Worm (Caenorhabditis elegans) whole organism, L1 larva: Measurements from ENCODE around the gene let-4.

Experiments
- C16A3.4 ChIP-seq: fragments of 150-350 bp; optimal IDR thresholded peaks from 2 replicates; lab custom pipeline; 2014; ENCODE audit warnings: missing biosample characterization, missing genetic modification characterization
- Y116A8C.19 ChIP-seq: sonication (generic microtip); optimal IDR thresholded peaks from 2 replicates; lab custom pipeline; 2016; ENCODE audit warnings: missing compliant biosample characterization, missing genetic modification characterization, borderline replicate concordance
- aha-1 ChIP-seq: fragments of 150-350 bp; optimal IDR thresholded peaks from 2 replicates; lab custom pipeline; 2014; ENCODE audit warnings: missing biosample characterization, missing genetic modification characterization
- alr-1 ChIP-seq: fragments of 200-800 bp; sonication (Bioruptor generic); optimal IDR thresholded peaks from 2 replicates; lab custom pipeline; 2018; ENCODE audit warnings: borderline replicate concordance, mild to moderate bottlenecking, missing genetic modification characterization, missing compliant biosample characterization
- ama-1 ChIP-seq: fragments of 150-350 bp; optimal IDR thresholded peaks from 2 replicates; lab custom pipeline; 2014
- blmp-1 ChIP-seq: fragments of 150-350 bp; optimal IDR thresholded peaks from 2 replicates; lab custom pipeline; 2014; ENCODE audit warnings: missing biosample characterization, missing genetic modification characterization
- ceh-8 ChIP-seq: fragments of 200-800 bp; sonication (Bioruptor generic); optimal IDR thresholded peaks from 2 replicates; lab custom pipeline; 2018; ENCODE audit warnings: mild to moderate bottlenecking, missing genetic modification characterization, moderate library complexity, missing compliant biosample characterization
- ceh-82 ChIP-seq, 3 experiments: fragments of 150-350 bp in 1 of 3; sonication (generic microtip) in 2 of 3; optimal IDR thresholded peaks; 2 replicates each; lab custom pipeline; 2014 to 2017; ENCODE audit warnings: missing biosample characterization in 3 of 3, missing genetic modification characterization in 3 of 3
- dpl-1 ChIP-seq, 3 experiments: fragments of 150-350 bp in 2 of 3; sonication (generic microtip) in 1 of 3; optimal IDR thresholded peaks; 2 replicates each; lab custom pipeline; 2014 to 2017; ENCODE audit warnings: missing biosample characterization in 3 of 3, missing genetic modification characterization in 3 of 3, missing genetic modification reagents in 3 of 3
- dsc-1 ChIP-seq: sonication (generic microtip); optimal IDR thresholded peaks from 2 replicates; lab custom pipeline; 2016; ENCODE audit warnings: mild to moderate bottlenecking, missing genetic modification characterization, missing compliant biosample characterization
- efl-1 ChIP-seq, 4 experiments: fragments of 150-350 bp; optimal IDR thresholded peaks in 3 of 4; peaks in 1 of 4; 1 replicate in 1 of 4; 2 replicates in 3 of 4; lab custom pipeline; 2014; ENCODE audit warnings: missing biosample characterization in 2 of 4, missing genetic modification characterization in 2 of 4, missing genetic modification reagents in 2 of 4
- efl-3 ChIP-seq: fragments of 200-800 bp; sonication (Bioruptor generic); optimal IDR thresholded peaks from 2 replicates; lab custom pipeline; 2018; ENCODE audit warnings: mild to moderate bottlenecking, missing genetic modification characterization, missing compliant biosample characterization
- egl-13 ChIP-seq: sonication (generic microtip); optimal IDR thresholded peaks from 2 replicates; lab custom pipeline; 2016; ENCODE audit warnings: missing genotype, missing genetic modification reagents, missing genetic modification characterization, missing compliant biosample characterization
- elt-3 ChIP-seq, 6 experiments: fragments of 150-350 bp in 1 of 6; sonication (generic microtip); optimal IDR thresholded peaks; 2 replicates each; lab custom pipeline; 2017 to 2018; ENCODE audit warnings: missing biosample characterization in 6 of 6, missing genetic modification characterization in 6 of 6, inconsistent platforms in 1 of 6
- fkh-4 ChIP-seq: sonication (generic microtip); optimal IDR thresholded peaks from 2 replicates; lab custom pipeline; 2016; ENCODE audit warnings: missing compliant biosample characterization, missing genetic modification characterization, borderline replicate concordance
- fkh-8 ChIP-seq: sonication (generic microtip); optimal IDR thresholded peaks from 2 replicates; lab custom pipeline; 2016; ENCODE audit warnings: mild to moderate bottlenecking, missing genetic modification characterization, missing compliant biosample characterization
- grh-1 ChIP-seq: fragments of 200-800 bp; sonication (Bioruptor generic); IDR thresholded peaks from 2 replicates; pipeline ENCODE4 v1.3.6; 2022; ENCODE audit warnings: missing genetic modification reagents, missing genetic modification characterization, missing compliant biosample characterization
- hpl-2 ChIP-seq: fragments of 150-350 bp; optimal IDR thresholded peaks from 2 replicates; lab custom pipeline; 2014; ENCODE audit warnings: missing biosample characterization, missing genetic modification reagents, missing genetic modification characterization
- irx-1 ChIP-seq: sonication (generic microtip); optimal IDR thresholded peaks from 2 replicates; lab custom pipeline; 2016; ENCODE audit warnings: missing genetic modification characterization, missing compliant biosample characterization
- isw-1 ChIP-seq: fragments of 200-800 bp; sonication (Bioruptor generic); IDR thresholded peaks from 2 replicates; pipeline ENCODE4 v1.3.6; 2022; ENCODE audit warnings: missing genetic modification characterization, missing compliant biosample characterization
- jun-1 ChIP-seq: fragments of 150-350 bp; optimal IDR thresholded peaks from 2 replicates; lab custom pipeline; 2014; ENCODE audit warnings: missing biosample characterization, missing genetic modification reagents, missing genetic modification characterization
- lin-13 ChIP-seq: fragments of 150-350 bp; optimal IDR thresholded peaks from 2 replicates; lab custom pipeline; 2014; ENCODE audit warnings: missing biosample characterization, missing genetic modification reagents, missing genetic modification characterization
- lin-14 ChIP-seq: fragments of 200-800 bp; sonication (Bioruptor generic); optimal IDR thresholded peaks from 2 replicates; lab custom pipeline; 2018; ENCODE audit warnings: mild to moderate bottlenecking, missing genetic modification characterization, moderate library complexity, missing compliant biosample characterization
- lin-15B ChIP-seq: fragments of 150-350 bp; sonication (generic microtip); optimal IDR thresholded peaks from 3 replicates; lab custom pipeline; 2014; ENCODE audit warnings: missing biosample characterization, missing genetic modification characterization
- lin-35 ChIP-seq, 2 experiments: fragments of 150-350 bp; optimal IDR thresholded peaks; 2 replicates each; lab custom pipeline; 2014; ENCODE audit warnings: missing biosample characterization in 2 of 2, missing genetic modification characterization in 2 of 2, missing genetic modification reagents in 2 of 2
- lir-3 ChIP-seq: sonication (generic microtip); optimal IDR thresholded peaks from 2 replicates; lab custom pipeline; 2016; ENCODE audit warnings: mild to moderate bottlenecking, missing genetic modification characterization, moderate library complexity, missing compliant biosample characterization; ENCODE audit not compliant: poor library complexity
- mdl-1 ChIP-seq, 2 experiments: fragments of 150-350 bp; optimal IDR thresholded peaks; 2 replicates each; lab custom pipeline; 2014 to 2017; ENCODE audit warnings: missing biosample characterization in 2 of 2, missing genetic modification characterization in 2 of 2, inconsistent platforms in 1 of 2
- nhr-20 ChIP-seq: sonication (generic microtip); optimal IDR thresholded peaks from 2 replicates; lab custom pipeline; 2016; ENCODE audit warnings: mild to moderate bottlenecking, missing genetic modification characterization, missing compliant biosample characterization
- nhr-47 ChIP-seq: sonication (generic microtip); optimal IDR thresholded peaks from 2 replicates; lab custom pipeline; 2016; ENCODE audit warnings: mild to moderate bottlenecking, missing genetic modification characterization, moderate library complexity, missing compliant biosample characterization
- nhr-71 ChIP-seq: sonication (generic microtip); optimal IDR thresholded peaks from 2 replicates; lab custom pipeline; 2016; ENCODE audit warnings: mild to moderate bottlenecking, missing genetic modification characterization, moderate library complexity, missing compliant biosample characterization
- nhr-76 ChIP-seq: sonication (generic microtip); optimal IDR thresholded peaks from 2 replicates; lab custom pipeline; 2017; ENCODE audit warnings: missing biosample characterization, missing genetic modification characterization
- nhr-84 ChIP-seq: sonication (generic microtip); optimal IDR thresholded peaks from 2 replicates; lab custom pipeline; 2017; ENCODE audit warnings: missing biosample characterization, missing genetic modification characterization
- nhr-85 ChIP-seq: sonication (generic microtip); peaks from one replicate; lab custom pipeline; 2016; ENCODE audit warnings: missing genetic modification characterization, inconsistent platforms, missing compliant biosample characterization
- pag-3 ChIP-seq: sonication (generic microtip); optimal IDR thresholded peaks from 2 replicates; lab custom pipeline; 2017; ENCODE audit warnings: missing genetic modification characterization, mild to moderate bottlenecking, missing compliant biosample characterization, antibody characterized with exemption, borderline replicate concordance; ENCODE audit not compliant: insufficient read depth
- pqm-1 ChIP-seq: sonication (generic microtip); optimal IDR thresholded peaks from 3 replicates; lab custom pipeline; 2017; ENCODE audit warnings: missing biosample characterization, missing genetic modification characterization
- rnt-1 ChIP-seq: sonication (generic microtip); optimal IDR thresholded peaks from 2 replicates; lab custom pipeline; 2016; ENCODE audit warnings: mild to moderate bottlenecking, missing genetic modification characterization, moderate library complexity, missing compliant biosample characterization
- snu-23 ChIP-seq: sonication (generic microtip); optimal IDR thresholded peaks from 2 replicates; lab custom pipeline; 2016; ENCODE audit warnings: missing genetic modification characterization, missing compliant biosample characterization
- swsn-7 ChIP-seq: sonication (generic microtip); optimal IDR thresholded peaks from 2 replicates; lab custom pipeline; 2016; ENCODE audit warnings: missing genetic modification characterization, missing compliant biosample characterization
- tbx-2 ChIP-seq: sonication (generic microtip); optimal IDR thresholded peaks from 2 replicates; lab custom pipeline; 2016; ENCODE audit warnings: missing genetic modification characterization, missing compliant biosample characterization
- tlp-1 ChIP-seq: fragments of 150-350 bp; optimal IDR thresholded peaks from 2 replicates; lab custom pipeline; 2014; ENCODE audit warnings: missing biosample characterization, missing genetic modification characterization
- unc-130 ChIP-seq: fragments of 150-350 bp; optimal IDR thresholded peaks from 2 replicates; lab custom pipeline; 2017; ENCODE audit warnings: missing biosample characterization, missing genetic modification characterization, inconsistent platforms
- unc-62 ChIP-seq: fragments of 150-350 bp; optimal IDR thresholded peaks from 2 replicates; lab custom pipeline; 2014; ENCODE audit warnings: missing biosample characterization, missing genetic modification reagents, missing genetic modification characterization
- unc-86 ChIP-seq: sonication (generic microtip); optimal IDR thresholded peaks from 2 replicates; lab custom pipeline; 2016; ENCODE audit warnings: missing genetic modification characterization, missing compliant biosample characterization
- unc-98 ChIP-seq: fragments of 200-800 bp; sonication (Bioruptor generic); IDR thresholded peaks from 2 replicates; pipeline ENCODE4 v1.3.6; 2022; ENCODE audit warnings: missing genetic modification characterization, missing compliant biosample characterization
- xbp-1 ChIP-seq: sonication (generic microtip); optimal IDR thresholded peaks from 2 replicates; lab custom pipeline; 2016; ENCODE audit warnings: missing genetic modification characterization, missing compliant biosample characterization
- zag-1 ChIP-seq: fragments of 150-350 bp; optimal IDR thresholded peaks from 2 replicates; lab custom pipeline; 2014; ENCODE audit warnings: missing biosample characterization, missing genetic modification characterization

let-4 gene

ce11 chrX:14610093-14610763, 32.5 kb downstream of the let-4 start:
- TF ChIP-seq C16A3.4: no peak
- TF ChIP-seq alr-1 (tag; lab: Kevin White, UChicago): no peak
- TF ChIP-seq unc-98 (GFP tag; lab: Robert Waterston, UW): no peak
- peak; percentile 29 for TF ChIP-seq dsc-1 (tag; lab: Kevin White, UChicago)
- TF ChIP-seq ceh-8 (GFP tag; lab: Kevin White, UChicago): peak; percentile 17
- no peak for TF ChIP-seq hpl-2 (GFP tag; lab: Kevin White, UChicago)
- peak; percentile 22 to 83 (median 61) for TF ChIP-seq ceh-82 (tag; optimal IDR thresholded peaks at IDR 0.05; lab: Kevin White, UChicago)
- peak; percentile 32; the same call in 1 of the 2 replicates for TF ChIP-seq grh-1 (GFP tag; lab: Robert Waterston, UW)
- TF ChIP-seq fkh-4 (tag; lab: Kevin White, UChicago): no peak
- peak; percentile 53 for TF ChIP-seq fkh-8 (tag; lab: Kevin White, UChicago)
- TF ChIP-seq nhr-47 (tag; lab: Kevin White, UChicago): peak; percentile 59
- peak; percentile 83 for TF ChIP-seq snu-23 (GFP tag; lab: Kevin White, UChicago)
- no peak for TF ChIP-seq lin-13 (GFP tag; lab: Kevin White, UChicago)
- TF ChIP-seq lin-35 (GFP tag; optimal IDR thresholded peaks at IDR 0.05; lab: Kevin White, UChicago): peak; percentile 25 to 49
- TF ChIP-seq lin-15B (tag; lab: Kevin White, UChicago): no peak
- TF ChIP-seq ama-1 (lab: Kevin White, UChicago): no peak
- TF ChIP-seq unc-130: no peak
- no peak for TF ChIP-seq unc-62 (GFP tag; lab: Kevin White, UChicago)
- peak; percentile 46 for TF ChIP-seq unc-86
- TF ChIP-seq lir-3 (tag; lab: Kevin White, UChicago): no peak
- no peak for TF ChIP-seq irx-1 (tag; lab: Kevin White, UChicago)
- peak in 1 of 2 experiments; percentile 66 for TF ChIP-seq mdl-1 (tag; optimal IDR thresholded peaks at IDR 0.05; lab: Kevin White, UChicago)
- peak; percentile 86 for TF ChIP-seq lin-14
- peak; percentile 44 for TF ChIP-seq rnt-1 (tag; lab: Kevin White, UChicago)
- peak; percentile 68 for TF ChIP-seq nhr-71 (tag; lab: Kevin White, UChicago)
- no peak for TF ChIP-seq blmp-1
- TF ChIP-seq nhr-76 (tag; lab: Kevin White, UChicago): no peak
- peak; percentile 37 for TF ChIP-seq nhr-20 (tag; lab: Kevin White, UChicago)
- no peak for TF ChIP-seq pqm-1 (tag; lab: Kevin White, UChicago)
- peak; percentile 47 for TF ChIP-seq swsn-7 (tag; lab: Kevin White, UChicago)
- TF ChIP-seq nhr-85 (tag; lab: Kevin White, UChicago): peak; percentile 76
- no peak for TF ChIP-seq zag-1 (tag; lab: Kevin White, UChicago)
- TF ChIP-seq xbp-1 (tag; lab: Kevin White, UChicago): peak; percentile 38
- TF ChIP-seq dpl-1 (GFP tag; optimal IDR thresholded peaks at IDR 0.05; lab: Kevin White, UChicago): no peak
- no peak for TF ChIP-seq tlp-1 (tag; lab: Kevin White, UChicago)
- TF ChIP-seq efl-1 (optimal IDR thresholded peaks at IDR 0.05; lab: Kevin White, UChicago): peak in 1 of 2 experiments; percentile 72
- no peak for TF ChIP-seq efl-1 (GFP tag; optimal IDR thresholded peaks at IDR 0.05 in 1 of 2; lab: Kevin White, UChicago)
- TF ChIP-seq Y116A8C.19: no peak
- peak; percentile 23 for TF ChIP-seq isw-1 (GFP tag; lab: Robert Waterston, UW)
- TF ChIP-seq pag-3: no peak

- TF ChIP-seq elt-3 (tag; optimal IDR thresholded peaks at IDR 0.05; lab: Kevin White, UChicago) (no peak), lin-14 (no peak), pag-3 (no peak), tbx-2 (tag; lab: Kevin White, UChicago) (no peak), jun-1 (tag; lab: Kevin White, UChicago) (no peak), egl-13 (tag; lab: Kevin White, UChicago) (no peak), swsn-7 (tag; lab: Kevin White, UChicago) (no peak), ceh-82 (tag; optimal IDR thresholded peaks at IDR 0.05; lab: Kevin White, UChicago) (no peak), aha-1 (tag; lab: Kevin White, UChicago) (no peak), efl-3 (GFP tag; lab: Kevin White, UChicago) (no peak), nhr-84 (tag; lab: Kevin White, UChicago) (no peak)
These were observed 33.3 kb downstream of the let-4 start, which contains the start of gene rbc-1 for ce11 chrX:14611074-14611473. Gene rbc-1 (plus strand): TSS chrX:14611374.
